Worm (Caenorhabditis elegans) whole organism, L3 larva: ENCODE measurements around the gene jmjd-3.2.

ENCODE experiments used
- R02D3.7 ChIP-seq: fragments of 150-350 bp; optimal IDR thresholded peaks from 2 replicates; lab custom pipeline; 2014; ENCODE audit warnings: missing biosample characterization, missing genetic modification characterization
- ama-1 ChIP-seq: fragments of 150-350 bp; optimal IDR thresholded peaks from 2 replicates; lab custom pipeline; 2018
- elt-1 ChIP-seq: fragments of 150-350 bp; optimal IDR thresholded peaks from 2 replicates; lab custom pipeline; 2014; ENCODE audit warnings: missing biosample characterization, missing genetic modification characterization
- mdl-1 ChIP-seq: fragments of 150-350 bp; optimal IDR thresholded peaks from 2 replicates; lab custom pipeline; 2014; ENCODE audit warnings: missing biosample characterization, missing genetic modification characterization
- nhr-25 ChIP-seq: sonication (generic microtip); optimal IDR thresholded peaks from 2 replicates; lab custom pipeline; 2017; ENCODE audit warnings: missing biosample characterization, missing genetic modification characterization
- nhr-76 ChIP-seq: fragments of 150-350 bp; sonication (generic microtip); optimal IDR thresholded peaks from 5 replicates; lab custom pipeline; 2014; ENCODE audit warnings: missing biosample characterization, missing genetic modification characterization
- unc-39 ChIP-seq: sonication (generic microtip); optimal IDR thresholded peaks from 4 replicates; lab custom pipeline; 2017; ENCODE audit warnings: missing biosample characterization, missing genetic modification characterization
- ztf-4 ChIP-seq: fragments of 150-350 bp; optimal IDR thresholded peaks from 2 replicates; lab custom pipeline; 2014; ENCODE audit warnings: missing biosample characterization, missing genetic modification characterization

- TF ChIP-seq unc-39 (no peak), R02D3.7 (no peak), ama-1 (lab: Kevin White, UChicago) (no peak), nhr-76 (tag; lab: Kevin White, UChicago) (no peak), mdl-1 (tag; lab: Kevin White, UChicago) (no peak), nhr-25 (tag; lab: Kevin White, UChicago) (peak; percentile 8), elt-1 (no peak), ztf-4 (tag; lab: Kevin White, UChicago) (no peak)
These were observed 30.9 kb downstream of the jmjd-3.2 start, which contains the start of gene M163.11 for ce11 chrX:14478743-14479428.
